Worm (Caenorhabditis elegans) whole organism, L4 larva: ENCODE results near the gene K07C5.3.

ENCODE experiments used
- F10B5.3 ChIP-seq: sonication (generic microtip); optimal IDR thresholded peaks from 2 replicates; lab custom pipeline; 2016; ENCODE audit warnings: mild to moderate bottlenecking, missing genetic modification characterization, missing compliant biosample characterization
- F37D6.2 ChIP-seq: sonication (generic microtip); optimal IDR thresholded peaks from 2 replicates; lab custom pipeline; 2016; ENCODE audit warnings: mild to moderate bottlenecking, missing genetic modification characterization, missing compliant biosample characterization
- F44E2.7 ChIP-seq: fragments of 200-800 bp; sonication (Bioruptor generic); IDR thresholded peaks from 2 replicates; pipeline ENCODE4 v2.1.2; 2022; ENCODE audit warnings: missing genetic modification characterization, missing compliant biosample characterization
- T20F7.1 ChIP-seq: fragments of 200-800 bp; sonication (Bioruptor generic); optimal IDR thresholded peaks from 2 replicates; lab custom pipeline; 2018; ENCODE audit warnings: mild to moderate bottlenecking, missing genetic modification characterization, missing compliant biosample characterization
- ZK337.2 ChIP-seq: fragments of 200-800 bp; sonication (Bioruptor generic); IDR thresholded peaks from 2 replicates; pipeline ENCODE4 v1.3.6; 2022; ENCODE audit warnings: missing genetic modification reagents, missing genetic modification characterization, missing compliant biosample characterization
- ZK546.5 ChIP-seq, 2 experiments: sonication (generic microtip); optimal IDR thresholded peaks; 2 replicates each; lab custom pipeline; 2017; ENCODE audit warnings: missing biosample characterization in 2 of 2, missing genetic modification characterization in 2 of 2
- aly-2 ChIP-seq: sonication (generic microtip); optimal IDR thresholded peaks from 2 replicates; lab custom pipeline; 2018; ENCODE audit warnings: missing biosample characterization, missing genetic modification characterization
- arid-1 ChIP-seq: fragments of 200-800 bp; sonication (Bioruptor generic); conservative IDR thresholded peaks from 2 replicates; pipeline ENCODE4 v1.3.6; 2022; ENCODE audit warnings: missing genetic modification reagents, missing genetic modification characterization, missing compliant biosample characterization
- ceh-20 ChIP-seq: fragments of 200-800 bp; sonication (Bioruptor generic); IDR thresholded peaks from 2 replicates; pipeline ENCODE4 v1.3.6; 2022; ENCODE audit warnings: missing genetic modification reagents, missing genetic modification characterization, missing compliant biosample characterization
- daf-12 ChIP-seq: fragments of 150-350 bp; optimal IDR thresholded peaks from 2 replicates; lab custom pipeline; 2014; ENCODE audit warnings: missing biosample characterization, missing genetic modification reagents, missing genetic modification characterization
- daf-19 ChIP-seq: fragments of 200-800 bp; sonication (Bioruptor generic); conservative IDR thresholded peaks from 2 replicates; pipeline ENCODE4 v1.3.6; 2022; ENCODE audit warnings: missing genetic modification characterization, missing compliant biosample characterization
- dmd-6 ChIP-seq: fragments of 200-800 bp; sonication (Bioruptor generic); IDR thresholded peaks from 2 replicates; pipeline ENCODE4 v1.3.6; 2022; ENCODE audit warnings: missing genetic modification reagents, missing genetic modification characterization, missing compliant biosample characterization
- dmd-9 ChIP-seq: fragments of 200-800 bp; sonication (Bioruptor generic); IDR thresholded peaks from 2 replicates; pipeline ENCODE4 v1.3.6; 2022; ENCODE audit warnings: missing genetic modification reagents, missing genetic modification characterization, missing compliant biosample characterization
- dpl-1 ChIP-seq: fragments of 150-350 bp; optimal IDR thresholded peaks from 2 replicates; lab custom pipeline; 2014; ENCODE audit warnings: missing biosample characterization, missing genetic modification reagents, missing genetic modification characterization
- duxl-1 ChIP-seq: sonication (generic microtip); optimal IDR thresholded peaks from 2 replicates; lab custom pipeline; 2016; ENCODE audit warnings: mild to moderate bottlenecking, missing genetic modification characterization, moderate library complexity, missing compliant biosample characterization; ENCODE audit not compliant: poor library complexity
- hif-1 ChIP-seq, 2 experiments: sonication (generic microtip); optimal IDR thresholded peaks; 2 replicates each; lab custom pipeline; 2016 to 2017; ENCODE audit warnings: missing compliant biosample characterization in 2 of 2, missing genetic modification characterization in 2 of 2, missing genetic modification reagents in 2 of 2, missing genotype in 2 of 2, mild to moderate bottlenecking in 1 of 2
- lin-39 ChIP-seq: fragments of 150-350 bp; optimal IDR thresholded peaks from 2 replicates; lab custom pipeline; 2014; ENCODE audit warnings: missing biosample characterization, missing genetic modification reagents, missing genetic modification characterization
- lsy-2 ChIP-seq, 2 experiments: fragments of 150-350 bp in 1 of 2; sonication (generic microtip) in 1 of 2; optimal IDR thresholded peaks; 2 replicates each; lab custom pipeline; 2014 to 2017; ENCODE audit warnings: missing biosample characterization in 2 of 2, missing genetic modification characterization in 2 of 2
- mxl-3 ChIP-seq: fragments of 200-800 bp; sonication (Bioruptor generic); optimal IDR thresholded peaks from 2 replicates; lab custom pipeline; 2018; ENCODE audit warnings: mild to moderate bottlenecking, missing genetic modification characterization, missing compliant biosample characterization
- nhr-237 ChIP-seq: sonication (generic microtip); optimal IDR thresholded peaks from 2 replicates; lab custom pipeline; 2017; ENCODE audit warnings: missing biosample characterization, missing genetic modification characterization
- nhr-28 ChIP-seq: fragments of 150-350 bp; optimal IDR thresholded peaks from 2 replicates; lab custom pipeline; 2014; ENCODE audit warnings: missing biosample characterization, missing genetic modification characterization
- nhr-42 ChIP-seq: fragments of 200-800 bp; sonication (Bioruptor generic); IDR thresholded peaks from 2 replicates; pipeline ENCODE4 v1.3.6; 2022; ENCODE audit warnings: missing genetic modification characterization, missing compliant biosample characterization
- nhr-48 ChIP-seq: sonication (generic microtip); optimal IDR thresholded peaks from 2 replicates; lab custom pipeline; 2016; ENCODE audit warnings: mild to moderate bottlenecking, missing genetic modification characterization, missing compliant biosample characterization
- pha-4 ChIP-seq, 2 experiments: fragments of 150-350 bp in 1 of 2; fragments of 200-800 bp in 1 of 2; sonication (Bioruptor generic) in 1 of 2; IDR thresholded peaks in 1 of 2; optimal IDR thresholded peaks in 1 of 2; 2 replicates each; pipeline versions ENCODE4 v1.3.6 to Lab custom; 2014 to 2022; ENCODE audit warnings: missing genetic modification characterization in 2 of 2, missing genetic modification reagents in 2 of 2, missing biosample characterization in 1 of 2, missing compliant biosample characterization in 1 of 2
- rbr-2 ChIP-seq: sonication (generic microtip); optimal IDR thresholded peaks from 2 replicates; lab custom pipeline; 2016; ENCODE audit warnings: missing genotype, missing genetic modification characterization, missing compliant biosample characterization
- sdz-12 ChIP-seq: fragments of 200-800 bp; sonication (Bioruptor generic); optimal IDR thresholded peaks from 2 replicates; lab custom pipeline; 2018; ENCODE audit warnings: mild to moderate bottlenecking, missing genetic modification characterization, missing compliant biosample characterization
- set-16 ChIP-seq: fragments of 200-800 bp; sonication (Bioruptor generic); IDR thresholded peaks from 2 replicates; pipeline ENCODE4 v1.3.6; 2022; ENCODE audit warnings: missing genetic modification reagents, missing genetic modification characterization, missing compliant biosample characterization
- skn-1 ChIP-seq: fragments of 150-350 bp; optimal IDR thresholded peaks from 2 replicates; lab custom pipeline; 2014; ENCODE audit warnings: missing biosample characterization, missing genetic modification characterization
- unc-62 ChIP-seq, 3 experiments: fragments of 150-350 bp in 1 of 3; sonication (generic microtip); optimal IDR thresholded peaks in 2 of 3; peaks in 1 of 3; 1 replicate in 1 of 3; 2 replicates in 2 of 3; lab custom pipeline; 2014 to 2017; ENCODE audit warnings: missing biosample characterization in 3 of 3, missing genetic modification characterization in 3 of 3, missing genetic modification reagents in 3 of 3, missing genotype in 1 of 3
- vab-7 ChIP-seq: fragments of 200-800 bp; sonication (Bioruptor generic); IDR thresholded peaks from 2 replicates; pipeline ENCODE4 v1.3.6; 2022; ENCODE audit warnings: missing genetic modification reagents, missing genetic modification characterization, missing compliant biosample characterization
- zfp-3 ChIP-seq: fragments of 200-800 bp; sonication (Bioruptor generic); conservative IDR thresholded peaks from 2 replicates; pipeline ENCODE4 v1.3.6; 2022; ENCODE audit warnings: missing genetic modification reagents, missing genetic modification characterization, missing compliant biosample characterization
- zip-11 ChIP-seq: fragments of 200-800 bp; sonication (Bioruptor generic); IDR thresholded peaks from 2 replicates; pipeline ENCODE4 v1.3.6; 2022; ENCODE audit warnings: missing genetic modification characterization, missing compliant biosample characterization

K07C5.3 gene

DNA sequence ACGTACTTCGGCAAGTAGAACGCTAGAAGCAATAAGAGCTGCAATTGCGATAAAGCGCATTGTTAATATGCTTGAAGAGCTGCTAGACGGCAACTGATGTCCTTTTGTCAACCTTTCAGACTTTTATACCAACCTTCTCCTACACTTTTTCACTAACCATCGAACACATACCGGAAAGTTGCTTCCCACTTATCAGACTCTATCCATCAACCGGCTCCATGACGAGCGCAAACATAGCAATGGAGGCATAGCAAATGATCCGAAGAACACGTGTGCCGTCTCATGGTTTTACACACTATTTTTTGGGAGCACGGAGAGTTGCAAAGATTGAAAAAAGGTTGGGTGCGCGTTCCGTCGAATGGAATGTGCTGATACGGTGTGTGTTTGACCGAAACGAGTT is 38.9 kb downstream of the K07C5.3 start, which contains the start of gene abu-1:
Gene abu-1 (minus strand): TSS at position 101 of the 400 bp plus-strand sequence.
- TF ChIP-seq arid-1 (no peak), ZK337.2 (GFP tag; lab: Robert Waterston, UW) (no peak)

DNA sequence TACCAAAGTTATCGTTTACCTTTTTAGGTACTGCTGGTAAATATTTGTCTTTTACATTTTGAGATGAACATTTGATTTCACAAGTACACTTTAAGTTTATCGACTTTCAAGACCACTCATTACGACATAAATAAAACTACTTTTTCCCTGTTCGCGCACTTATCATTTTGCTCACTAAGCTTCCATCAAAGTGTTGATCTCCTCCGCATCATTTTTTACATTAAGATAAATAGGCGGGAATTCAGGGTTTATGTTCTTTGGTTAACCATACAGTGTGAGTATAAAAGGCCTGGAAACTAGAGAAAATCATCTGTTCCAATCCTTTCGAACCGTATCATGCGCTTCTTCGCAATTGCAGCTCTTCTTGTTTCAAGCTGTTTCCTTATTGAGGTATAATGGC is 39.3 kb downstream of the K07C5.3 start, which contains the start of gene pqn-2:
Gene pqn-2 (plus strand): TSS at position 301 of the 400 bp plus-strand sequence.
- TF ChIP-seq nhr-42 (no peak), ceh-20 (GFP tag; lab: Robert Waterston, UW) (no peak), daf-12 (tag; lab: Kevin White, UChicago) (no peak)

DNA sequence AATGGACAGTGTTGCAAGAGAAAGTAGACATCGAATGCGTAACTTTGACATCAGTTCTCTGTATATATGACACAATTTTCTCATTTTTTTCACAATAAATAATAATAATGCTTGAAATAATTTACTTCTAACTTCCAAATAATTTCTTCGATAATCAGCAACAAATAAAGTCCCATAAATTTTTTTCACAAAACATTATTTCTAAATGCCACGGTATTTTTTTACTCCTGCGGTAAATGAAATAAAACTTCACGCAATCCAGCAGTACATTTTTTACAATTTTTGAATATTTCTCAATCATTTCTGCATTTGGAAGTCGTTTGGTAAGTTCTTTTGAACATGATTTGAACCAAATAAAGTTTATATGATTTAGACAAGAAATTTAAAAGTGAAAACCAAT is 41.1 kb downstream of the K07C5.3 start, which contains the start of gene spe-10:
Gene spe-10 (plus strand): TSS at position 301 of the 400 bp plus-strand sequence.
- TF ChIP-seq skn-1 = no peak
- TF ChIP-seq sdz-12 (GFP tag; lab: Kevin White, UChicago) = no peak

DNA sequence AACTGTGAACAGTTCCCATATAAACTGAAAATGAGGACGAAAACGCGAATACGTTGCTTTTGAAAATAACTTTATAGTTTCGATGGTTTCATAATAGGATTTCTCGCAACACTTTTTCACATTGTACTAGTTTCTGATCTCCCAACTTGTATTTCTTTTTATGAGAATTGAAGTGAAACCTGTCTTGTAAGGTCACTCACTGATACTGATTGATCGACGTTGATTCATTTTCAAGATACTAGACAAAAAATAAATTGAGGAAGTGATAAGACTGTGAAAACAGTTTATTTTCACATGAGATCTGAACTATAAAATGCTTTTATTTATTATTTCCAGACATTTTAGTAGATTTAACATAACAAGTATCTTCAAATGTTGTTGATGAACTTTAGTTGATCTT is 44.6 kb downstream of the K07C5.3 start:
- peak; percentile 31 for TF ChIP-seq nhr-28 (tag; lab: Kevin White, UChicago)
- TF ChIP-seq duxl-1 (tag; lab: Kevin White, UChicago) = no peak
- no peak for TF ChIP-seq nhr-48 (tag; lab: Kevin White, UChicago)
- TF ChIP-seq dmd-6 (GFP tag; lab: Robert Waterston, UW) = no peak
- TF ChIP-seq unc-62 (GFP tag; optimal IDR thresholded peaks at IDR 0.05 in 1 of 2; lab: Kevin White, UChicago) = peak in 1 of 2 experiments; percentile 2
- TF ChIP-seq unc-62 (tag; optimal IDR thresholded peaks at IDR 0.05; lab: Kevin White, UChicago) = no peak

DNA sequence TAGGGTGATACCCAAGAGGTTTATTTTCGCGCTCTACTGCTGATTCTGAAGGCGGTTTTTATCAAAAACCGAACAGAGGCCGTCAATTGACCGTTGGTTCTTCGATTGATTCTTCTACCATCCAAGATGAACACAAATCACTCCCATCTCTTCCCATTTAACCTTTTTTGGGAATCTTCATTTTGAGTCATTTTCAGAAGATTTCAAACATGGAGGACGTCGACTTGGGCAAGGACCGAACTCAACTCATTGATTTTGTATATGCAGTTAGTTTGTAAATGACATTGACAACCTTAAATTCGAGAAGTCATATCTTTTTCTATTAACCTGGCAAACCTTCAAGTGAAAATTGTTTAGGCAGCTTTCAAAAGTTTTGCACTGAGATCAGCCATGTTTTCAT is 45.5 kb downstream of the K07C5.3 start, which contains the start of gene AC3.5:
Gene AC3.5 (plus strand): TSS at position 210 of the 400 bp plus-strand sequence.
- no peak for TF ChIP-seq lin-39 (tag; lab: Kevin White, UChicago)
- TF ChIP-seq nhr-28 (tag; lab: Kevin White, UChicago) = peak; percentile 88
- TF ChIP-seq F37D6.2 (tag; lab: Kevin White, UChicago) = no peak
- no peak for TF ChIP-seq dpl-1
- no peak for TF ChIP-seq pha-4 (GFP tag; IDR thresholded peaks at IDR 0.05; lab: Robert Waterston, UW)
- no peak for TF ChIP-seq pha-4 (tag; optimal IDR thresholded peaks at IDR 0.05; lab: Kevin White, UChicago)
- peak; percentile 12 for TF ChIP-seq mxl-3 (GFP tag; lab: Kevin White, UChicago)
- TF ChIP-seq daf-19 (GFP tag; lab: Robert Waterston, UW) = no peak
- TF ChIP-seq F44E2.7 (GFP tag; lab: Robert Waterston, UW) = no peak
- TF ChIP-seq unc-62 (GFP tag; optimal IDR thresholded peaks at IDR 0.05 in 1 of 2; lab: Kevin White, UChicago) = peak in 1 of 2 experiments; percentile 56
- no peak for TF ChIP-seq unc-62 (tag; optimal IDR thresholded peaks at IDR 0.05; lab: Kevin White, UChicago)
- no peak for TF ChIP-seq rbr-2 (tag; lab: Kevin White, UChicago)
- TF ChIP-seq nhr-237 (tag; lab: Kevin White, UChicago) = no peak
- no peak for TF ChIP-seq lsy-2 (tag; optimal IDR thresholded peaks at IDR 0.05; lab: Kevin White, UChicago)
- no peak for TF ChIP-seq ceh-20 (GFP tag; lab: Robert Waterston, UW)
- TF ChIP-seq zip-11 (GFP tag; lab: Robert Waterston, UW) = no peak
- no peak for TF ChIP-seq T20F7.1 (GFP tag; lab: Kevin White, UChicago)
- no peak for TF ChIP-seq dmd-9 (GFP tag; lab: Robert Waterston, UW)
- TF ChIP-seq daf-12 (tag; lab: Kevin White, UChicago) = no peak
- no peak for TF ChIP-seq zfp-3 (GFP tag; lab: Robert Waterston, UW)
- TF ChIP-seq, all 104 proteins: peak for 3

DNA sequence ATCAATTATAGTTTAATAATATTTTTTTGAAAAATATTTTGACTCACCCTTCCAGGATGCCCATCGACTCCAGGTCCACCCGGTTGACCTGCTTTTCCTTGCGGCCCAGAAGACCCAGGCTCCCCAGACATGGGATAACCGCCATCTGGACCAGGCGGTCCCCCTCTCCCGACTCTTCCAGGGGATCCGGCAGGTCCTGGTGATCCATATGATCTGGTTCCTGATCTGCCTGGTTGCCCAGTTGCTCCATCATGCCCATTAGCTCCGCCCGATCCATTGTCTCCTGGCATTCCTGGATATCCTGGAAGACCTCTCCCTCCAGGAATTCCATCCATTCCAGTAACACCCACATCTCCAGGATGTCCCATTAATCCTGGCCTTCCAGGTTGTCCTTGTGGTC is 50.9 kb downstream of the K07C5.3 start:
- TF ChIP-seq hif-1 (tag; optimal IDR thresholded peaks at IDR 0.05; lab: Kevin White, UChicago) (no peak), F10B5.3 (tag; lab: Kevin White, UChicago) (no peak), vab-7 (GFP tag; lab: Robert Waterston, UW) (no peak), set-16 (GFP tag; lab: Robert Waterston, UW) (peak; percentile 87; the same call in 1 of the 2 replicates), ZK546.5 (tag; optimal IDR thresholded peaks at IDR 0.05; lab: Kevin White, UChicago) (no peak), aly-2 (tag; lab: Kevin White, UChicago) (no peak), nhr-28 (tag; lab: Kevin White, UChicago) (no peak)
